Fruit fly (Drosophila melanogaster): Measurements from ENCODE around the gene D1.

The D1 gene

DNA sequence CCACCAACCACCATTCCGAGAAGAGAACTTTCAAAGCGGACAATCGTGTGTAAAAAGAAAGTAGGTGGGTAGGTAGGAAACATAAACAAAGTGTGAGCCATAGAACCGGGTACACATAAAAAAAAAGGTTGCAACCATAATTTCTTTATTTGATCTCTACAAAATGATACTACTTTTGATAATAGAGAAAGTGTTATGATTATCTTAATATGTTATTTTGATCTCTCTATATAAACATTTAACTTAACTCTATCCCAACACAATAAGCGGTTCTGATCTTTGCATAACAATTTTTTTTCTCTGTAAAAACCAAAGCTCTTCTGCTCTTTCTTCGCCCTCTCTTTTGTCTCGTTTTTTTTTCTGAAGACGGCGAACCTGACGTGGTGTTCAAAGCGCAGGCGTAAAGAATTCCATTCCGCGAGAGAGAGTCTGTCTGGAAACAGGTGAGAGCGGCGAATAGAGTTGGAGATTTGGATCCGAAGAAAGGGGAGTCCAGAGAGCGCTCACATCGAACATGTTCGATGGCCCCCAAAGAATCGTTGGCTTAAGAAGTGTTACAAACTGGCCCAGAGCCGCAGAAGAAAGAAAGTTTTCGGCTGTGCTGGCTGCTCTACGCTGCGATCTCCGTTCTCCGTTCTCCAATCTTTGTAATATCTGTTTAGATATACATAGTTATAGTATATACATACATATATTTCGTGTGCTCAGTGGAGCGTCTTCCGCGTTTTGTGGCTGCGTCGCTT, 6.6 kb upstream of the D1 start (continued):
- peak; percentile 86 for TF ChIP-seq rgr (GFP tag; optimal IDR thresholded peaks at IDR 0.05)

dm6 chr3R:9246366-9246765, 5.9 kb upstream of the D1 start, which contains the start of gene CG8420:
Gene CG8420, plus strand, starts transcription at chr3R:9246649.
- TF ChIP-seq Rel (GFP tag; optimal IDR thresholded peaks at IDR 0.05) (no peak), Rel (tag; optimal IDR thresholded peaks at IDR 0.05) (no peak), psq (GFP tag; optimal IDR thresholded peaks at IDR 0.05) (no peak), OdsH (GFP tag; optimal IDR thresholded peaks at IDR 0.05) (no peak)

DNA sequence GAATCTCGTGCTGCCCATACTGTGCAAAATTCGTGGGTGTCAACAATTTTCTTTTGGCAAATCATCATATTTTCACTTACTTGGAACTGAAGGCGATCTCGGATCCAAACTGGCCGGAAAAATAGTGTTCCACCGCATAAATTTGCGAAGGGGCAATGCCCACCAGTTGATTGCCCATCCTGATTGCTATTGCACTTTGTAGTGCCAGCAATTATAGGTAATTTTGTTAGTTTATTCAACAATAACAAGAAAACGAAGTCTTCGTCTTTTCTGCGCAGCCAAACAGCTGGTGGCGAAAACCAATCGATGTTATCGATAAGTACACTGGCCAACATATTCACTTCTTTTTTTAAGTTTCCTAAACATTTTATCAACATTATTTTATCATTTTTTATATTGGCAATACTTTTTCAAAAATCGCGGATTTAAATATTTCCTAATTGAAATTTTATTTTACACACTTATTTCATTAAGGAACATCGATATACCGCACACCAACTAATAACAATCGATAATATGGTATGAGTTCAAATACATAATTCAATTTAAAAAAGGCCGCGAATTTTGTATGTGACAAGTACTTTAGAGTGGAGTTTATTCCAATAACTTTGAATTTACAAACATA, 5.2 kb upstream of the D1 start, which contains the start of gene Vps15:
Gene Vps15, minus strand, starts transcription at position 294 of the 625 bp plus-strand sequence.
- TF ChIP-seq jim (GFP tag; optimal IDR thresholded peaks at IDR 0.05) (no peak), Dif (GFP tag; optimal IDR thresholded peaks at IDR 0.05; ENCODE audit: partially characterized antibody) (no peak), Dfd (GFP tag; optimal IDR thresholded peaks at IDR 0.05) (no peak), psq (GFP tag; optimal IDR thresholded peaks at IDR 0.05) (peak; percentile 30), pan (optimal IDR thresholded peaks at IDR 0.05) (no peak), Abd-B (GFP tag; optimal IDR thresholded peaks at IDR 0.05) (no peak), HLH106 (tag; optimal IDR thresholded peaks at IDR 0.05) (peak; percentile 79), usp (GFP tag; optimal IDR thresholded peaks at IDR 0.05) (no peak), ey (GFP tag; optimal IDR thresholded peaks at IDR 0.05) (peak; percentile 73), tai (GFP tag; optimal IDR thresholded peaks at IDR 0.05) (no peak), Vsx2 (GFP tag; optimal IDR thresholded peaks at IDR 0.05; ENCODE audit: partially characterized antibody) (no peak), CG32264 (GFP tag; optimal IDR thresholded peaks at IDR 0.05) (no peak), rgr (GFP tag; optimal IDR thresholded peaks at IDR 0.05) (peak; percentile 71), fru (GFP tag; optimal IDR thresholded peaks at IDR 0.05) (peak; percentile 74), br (GFP tag; optimal IDR thresholded peaks at IDR 0.05) (peak; percentile 33), dsf (GFP tag; optimal IDR thresholded peaks at IDR 0.05; ENCODE audit: borderline replicate concordance) (peak; percentile 38), Hnf4 (GFP tag; optimal IDR thresholded peaks at IDR 0.05) (peak; percentile 86), N (GFP tag; optimal IDR thresholded peaks at IDR 0.05) (no peak), CG9705 (GFP tag; optimal IDR thresholded peaks at IDR 0.05) (peak; percentile 51), brk (GFP tag; optimal IDR thresholded peaks at IDR 0.05) (peak; percentile 85), Hr83 (GFP tag; optimal IDR thresholded peaks at IDR 0.05; ENCODE audit: poor library complexity, severe bottlenecking) (no peak), sv (GFP tag; optimal IDR thresholded peaks at IDR 0.05) (peak; percentile 19), woc (GFP tag; optimal IDR thresholded peaks at IDR 0.05) (peak; percentile 82), Myc (optimal IDR thresholded peaks at IDR 0.05) (no peak), CrebA (GFP tag; optimal IDR thresholded peaks at IDR 0.05; ENCODE audit: borderline replicate concordance) (no peak), GATAd (GFP tag; optimal IDR thresholded peaks at IDR 0.05) (peak; percentile 6), OdsH (GFP tag; optimal IDR thresholded peaks at IDR 0.05) (peak; percentile 73), Jra (GFP tag; optimal IDR thresholded peaks at IDR 0.05) (peak; percentile 56), dmrt93B (GFP tag; optimal IDR thresholded peaks at IDR 0.05) (peak; percentile 25), Sp1 (GFP tag; optimal IDR thresholded peaks at IDR 0.05) (peak; percentile 79), lola (GFP tag; optimal IDR thresholded peaks at IDR 0.05) (no peak), Mio (GFP tag; optimal IDR thresholded peaks at IDR 0.05) (no peak), h (GFP tag; optimal IDR thresholded peaks at IDR 0.05) (peak; percentile 75), Hr78 (GFP tag; optimal IDR thresholded peaks at IDR 0.05) (no peak), sage (GFP tag; optimal IDR thresholded peaks at IDR 0.05) (peak; percentile 28), foxo (GFP tag; optimal IDR thresholded peaks at IDR 0.05) (peak in 1 of 2 experiments; percentile 72), dl (GFP tag; optimal IDR thresholded peaks at IDR 0.05; ENCODE audit: insufficient read depth in 1 of 2, partially characterized antibody in 2 of 2) (no peak), Rel (GFP tag; optimal IDR thresholded peaks at IDR 0.05) (no peak), Rel (tag; optimal IDR thresholded peaks at IDR 0.05) (peak; percentile 37)
